Fruit fly (Drosophila melanogaster) whole organism, embryonic: ENCODE measurements around the gene CG5727.

Experiments
- Antp ChIP-seq: fragments of 200-800 bp; sonication (Bioruptor generic); optimal IDR thresholded peaks from 3 replicates; lab custom pipeline; 2016; ENCODE audit warnings: missing biosample characterization, missing genetic modification characterization
- Awh ChIP-seq: fragments of 200-800 bp; sonication (Bioruptor generic); IDR thresholded peaks from 2 replicates; pipeline ENCODE4, ENCODE4 v1.3.6; 2022; ENCODE audit warnings: missing biosample characterization, missing genetic modification characterization
- CG10209 ChIP-seq: fragments of 200-800 bp; sonication (Bioruptor generic); optimal IDR thresholded peaks from 3 replicates; lab custom pipeline; 2017; ENCODE audit warnings: missing biosample characterization, mild to moderate bottlenecking, missing genetic modification characterization, missing genetic modification reagents
- CG10321 ChIP-seq: fragments of 200-800 bp; sonication (Bioruptor generic); IDR thresholded peaks from 2 replicates; pipeline ENCODE4 v1.3.6; 2022; ENCODE audit warnings: missing biosample characterization, missing genetic modification characterization
- CG10565 ChIP-seq: fragments of 200-800 bp; sonication (Bioruptor generic); optimal IDR thresholded peaks from 3 replicates; lab custom pipeline; 2016; ENCODE audit warnings: missing biosample characterization, mild to moderate bottlenecking, missing genetic modification characterization
- CG12744 ChIP-seq: fragments of 200-800 bp; sonication (Bioruptor generic); optimal IDR thresholded peaks from 2 replicates; lab custom pipeline; 2016; ENCODE audit warnings: missing biosample characterization, missing genetic modification characterization
- CG12942 ChIP-seq: fragments of 200-800 bp; sonication (Bioruptor generic); optimal IDR thresholded peaks from 3 replicates; lab custom pipeline; 2016; ENCODE audit warnings: missing biosample characterization, missing genetic modification characterization
- CG13123 ChIP-seq: fragments of 200-800 bp; sonication (Bioruptor generic); optimal IDR thresholded peaks from 2 replicates; lab custom pipeline; 2016; ENCODE audit warnings: missing biosample characterization, missing genetic modification characterization
- CG14441 ChIP-seq: fragments of 200-800 bp; sonication (Bioruptor generic); IDR thresholded peaks from 2 replicates; pipeline ENCODE4 v1.3.6; 2022; ENCODE audit warnings: missing biosample characterization, missing genetic modification characterization
- CG17359 ChIP-seq: fragments of 200-800 bp; sonication (Bioruptor generic); optimal IDR thresholded peaks from 3 replicates; lab custom pipeline; 2018; ENCODE audit warnings: missing biosample characterization, mild to moderate bottlenecking, missing genetic modification characterization, moderate library complexity
- CG2889 ChIP-seq: fragments of 200-800 bp; sonication (Bioruptor generic); IDR thresholded peaks from 3 replicates; pipeline ENCODE4 v1.3.6; 2022; ENCODE audit warnings: missing biosample characterization, missing genetic modification characterization
- CG30403 ChIP-seq: fragments of 200-800 bp; sonication (Bioruptor generic); optimal IDR thresholded peaks from 3 replicates; lab custom pipeline; 2016; ENCODE audit warnings: missing biosample characterization, missing genetic modification characterization
- CG3065 ChIP-seq: fragments of 200-800 bp; sonication (Bioruptor generic); optimal IDR thresholded peaks from 2 replicates; lab custom pipeline; 2016; ENCODE audit warnings: missing biosample characterization, missing genetic modification characterization
- CG31365 ChIP-seq: fragments of 200-800 bp; sonication (Bioruptor generic); optimal IDR thresholded peaks from 2 replicates; lab custom pipeline; 2018; ENCODE audit warnings: missing biosample characterization, mild to moderate bottlenecking, missing genetic modification characterization
- CG31388 ChIP-seq: fragments of 200-800 bp; sonication (Bioruptor generic); optimal IDR thresholded peaks from 2 replicates; lab custom pipeline; 2016; ENCODE audit warnings: missing biosample characterization, missing genetic modification characterization
- CG4404 ChIP-seq: fragments of 200-800 bp; sonication (Bioruptor generic); IDR thresholded peaks from 2 replicates; pipeline ENCODE4 v1.3.6; 2022; ENCODE audit warnings: missing biosample characterization, missing genetic modification characterization
- CG8388 ChIP-seq: fragments of 200-800 bp; sonication (Bioruptor generic); optimal IDR thresholded peaks from 2 replicates; lab custom pipeline; 2019; ENCODE audit warnings: missing biosample characterization, mild to moderate bottlenecking, missing genetic modification characterization, moderate library complexity
- CG9727 ChIP-seq: fragments of 200-800 bp; sonication (Bioruptor generic); optimal IDR thresholded peaks from 3 replicates; lab custom pipeline; 2017; ENCODE audit warnings: missing biosample characterization, mild to moderate bottlenecking, missing genetic modification characterization
- CG9876 ChIP-seq: fragments of 200-800 bp; sonication (Bioruptor generic); optimal IDR thresholded peaks from 2 replicates; lab custom pipeline; 2016; ENCODE audit warnings: missing biosample characterization, missing genetic modification characterization
- CoRest ChIP-seq: fragments of 200-800 bp; sonication (Bioruptor generic); optimal IDR thresholded peaks from 3 replicates; lab custom pipeline; 2018; ENCODE audit warnings: missing biosample characterization, mild to moderate bottlenecking, missing genetic modification characterization, moderate library complexity
- E2f1 ChIP-seq: fragments of 200-800 bp; sonication (Bioruptor generic); IDR thresholded peaks from 2 replicates; pipeline ENCODE4 v1.3.6; 2022; ENCODE audit warnings: missing biosample characterization, missing genetic modification characterization
- Hr39 ChIP-seq: fragments of >200 bp; optimal IDR thresholded peaks from 2 replicates; lab custom pipeline; 2017
- Mes4 ChIP-seq: fragments of 200-800 bp; sonication (Bioruptor generic); optimal IDR thresholded peaks from 2 replicates; lab custom pipeline; 2016; ENCODE audit warnings: missing biosample characterization, missing genetic modification characterization
- NFAT ChIP-seq: fragments of 200-800 bp; sonication (Bioruptor generic); IDR thresholded peaks from 2 replicates; pipeline ENCODE4 v1.3.6; 2022; ENCODE audit warnings: missing biosample characterization, missing genetic modification characterization
- Opbp ChIP-seq: fragments of 200-800 bp; sonication (Bioruptor generic); IDR thresholded peaks from 3 replicates; pipeline ENCODE4 v1.3.6; 2022; ENCODE audit warnings: missing biosample characterization, missing genetic modification characterization; ENCODE audit not compliant: partially characterized antibody
- PHDP ChIP-seq: fragments of 200-800 bp; sonication (Bioruptor generic); optimal IDR thresholded peaks from 3 replicates; lab custom pipeline; 2018; ENCODE audit warnings: missing biosample characterization, mild to moderate bottlenecking, missing genetic modification characterization, moderate library complexity
- Side ChIP-seq: fragments of 200-800 bp; sonication (Bioruptor generic); optimal IDR thresholded peaks from 2 replicates; lab custom pipeline; 2016; ENCODE audit warnings: missing biosample characterization, missing genetic modification characterization
- Sry-δ ChIP-seq: fragments of 200-800 bp; sonication (Bioruptor generic); optimal IDR thresholded peaks from 2 replicates; lab custom pipeline; 2016; ENCODE audit warnings: missing biosample characterization, missing genetic modification characterization
- amos ChIP-seq: fragments of 200-800 bp; sonication (Bioruptor generic); IDR thresholded peaks from 2 replicates; pipeline ENCODE4 v1.3.6; 2022; ENCODE audit warnings: missing biosample characterization, missing genetic modification characterization; ENCODE audit not compliant: partially characterized antibody
- bab2 ChIP-seq: fragments of 200-800 bp; sonication (Bioruptor generic); optimal IDR thresholded peaks from 2 replicates; lab custom pipeline; 2016; ENCODE audit warnings: missing biosample characterization, missing genetic modification characterization
- cas ChIP-seq: fragments of 200-800 bp; sonication (Bioruptor generic); IDR thresholded peaks from 2 replicates; pipeline ENCODE4 v1.3.6; 2022; ENCODE audit warnings: missing biosample characterization, missing genetic modification characterization
- chif ChIP-seq, 2 experiments: fragments of 200-800 bp; sonication (Bioruptor generic); optimal IDR thresholded peaks; 3 replicates each; lab custom pipeline; 2016; ENCODE audit warnings: missing biosample characterization in 2 of 2, missing genetic modification characterization in 2 of 2
- chn ChIP-seq: fragments of 200-800 bp; sonication (Bioruptor generic); optimal IDR thresholded peaks from 2 replicates; lab custom pipeline; 2016; ENCODE audit warnings: missing biosample characterization, missing genetic modification characterization
- croc ChIP-seq: fragments of 200-800 bp; sonication (Bioruptor generic); conservative IDR thresholded peaks from 3 replicates; pipeline ENCODE4 v1.3.6; 2022; ENCODE audit warnings: missing biosample characterization, missing genetic modification characterization
- crp ChIP-seq, 2 experiments: fragments of 200-800 bp; sonication (Bioruptor generic); optimal IDR thresholded peaks; 2 replicates in 1 of 2; 3 replicates in 1 of 2; lab custom pipeline; 2017; ENCODE audit warnings: missing biosample characterization in 2 of 2, missing genetic modification characterization in 2 of 2, mild to moderate bottlenecking in 1 of 2, moderate library complexity in 1 of 2
- da ChIP-seq: fragments of 200-800 bp; sonication (Bioruptor generic); optimal IDR thresholded peaks from 2 replicates; lab custom pipeline; 2016; ENCODE audit warnings: missing biosample characterization, missing genetic modification characterization
- exex ChIP-seq: fragments of 200-800 bp; sonication (Bioruptor generic); optimal IDR thresholded peaks from 4 replicates; lab custom pipeline; 2018; ENCODE audit warnings: missing biosample characterization, mild to moderate bottlenecking, missing genetic modification characterization, moderate library complexity
- fd64A ChIP-seq: fragments of 200-800 bp; sonication (Bioruptor generic); optimal IDR thresholded peaks from 3 replicates; lab custom pipeline; 2018; ENCODE audit warnings: missing biosample characterization, mild to moderate bottlenecking, missing genetic modification characterization
- grau ChIP-seq: fragments of 200-800 bp; optimal IDR thresholded peaks from 3 replicates; lab custom pipeline; 2019; ENCODE audit warnings: missing biosample characterization, mild to moderate bottlenecking, missing genetic modification characterization, moderate library complexity
- hb ChIP-seq: fragments of 200-800 bp; sonication (Bioruptor generic); IDR thresholded peaks from 3 replicates; pipeline ENCODE4 v1.3.6; 2022; ENCODE audit warnings: missing biosample characterization, missing genetic modification characterization; ENCODE audit not compliant: partially characterized antibody
- nerfin-1 ChIP-seq: fragments of 200-800 bp; sonication (Bioruptor generic); optimal IDR thresholded peaks from 3 replicates; lab custom pipeline; 2019; ENCODE audit warnings: missing biosample characterization, mild to moderate bottlenecking, missing genetic modification characterization, moderate library complexity
- ranshi ChIP-seq: fragments of 200-800 bp; sonication (Bioruptor generic); IDR thresholded peaks from 2 replicates; pipeline ENCODE4 v1.3.6; 2022; ENCODE audit warnings: missing biosample characterization, missing genetic modification characterization
- run ChIP-seq: fragments of 200-800 bp; sonication (Bioruptor generic); optimal IDR thresholded peaks from 3 replicates; lab custom pipeline; 2018; ENCODE audit warnings: missing biosample characterization, mild to moderate bottlenecking, missing genetic modification characterization
- seq ChIP-seq: fragments of 200-800 bp; sonication (Bioruptor generic); IDR thresholded peaks from 2 replicates; pipeline ENCODE4 v1.3.6; 2022; ENCODE audit warnings: missing biosample characterization, missing genetic modification characterization
- sim ChIP-seq: fragments of 200-800 bp; sonication (Bioruptor generic); IDR thresholded peaks from 2 replicates; pipeline ENCODE4 v1.3.6; 2022; ENCODE audit warnings: missing biosample characterization, missing genetic modification characterization
- sima ChIP-seq: fragments of 200-800 bp; sonication (Bioruptor generic); optimal IDR thresholded peaks from 2 replicates; lab custom pipeline; 2016; ENCODE audit warnings: missing biosample characterization, missing genetic modification characterization
- sob ChIP-seq: fragments of 200-800 bp; sonication (Bioruptor generic); IDR thresholded peaks from 2 replicates; pipeline ENCODE4 v1.3.6; 2022; ENCODE audit warnings: missing biosample characterization, missing genetic modification characterization
- tll ChIP-seq, 2 experiments: fragments of 200-800 bp in 1 of 2; fragments of >200 bp in 1 of 2; sonication (Bioruptor generic) in 1 of 2; optimal IDR thresholded peaks; 2 replicates each; lab custom pipeline; 2017 to 2019; ENCODE audit warnings: missing biosample characterization in 2 of 2, missing genetic modification characterization in 2 of 2, mild to moderate bottlenecking in 1 of 2, moderate library complexity in 1 of 2
- tup ChIP-seq: fragments of 200-800 bp; sonication (Bioruptor generic); optimal IDR thresholded peaks from 2 replicates; lab custom pipeline; 2016; ENCODE audit warnings: missing biosample characterization, mild to moderate bottlenecking, missing genetic modification characterization, moderate library complexity
- zen ChIP-seq: fragments of 200-800 bp; sonication (Bioruptor generic); optimal IDR thresholded peaks from 3 replicates; lab custom pipeline; 2018; ENCODE audit warnings: missing biosample characterization, mild to moderate bottlenecking, missing genetic modification characterization, moderate library complexity
- zfh1 ChIP-seq: fragments of 200-800 bp; sonication (Bioruptor generic); IDR thresholded peaks from 3 replicates; pipeline ENCODE4 v1.3.6; 2022; ENCODE audit warnings: missing biosample characterization, missing genetic modification characterization

Gene CG5727

DNA sequence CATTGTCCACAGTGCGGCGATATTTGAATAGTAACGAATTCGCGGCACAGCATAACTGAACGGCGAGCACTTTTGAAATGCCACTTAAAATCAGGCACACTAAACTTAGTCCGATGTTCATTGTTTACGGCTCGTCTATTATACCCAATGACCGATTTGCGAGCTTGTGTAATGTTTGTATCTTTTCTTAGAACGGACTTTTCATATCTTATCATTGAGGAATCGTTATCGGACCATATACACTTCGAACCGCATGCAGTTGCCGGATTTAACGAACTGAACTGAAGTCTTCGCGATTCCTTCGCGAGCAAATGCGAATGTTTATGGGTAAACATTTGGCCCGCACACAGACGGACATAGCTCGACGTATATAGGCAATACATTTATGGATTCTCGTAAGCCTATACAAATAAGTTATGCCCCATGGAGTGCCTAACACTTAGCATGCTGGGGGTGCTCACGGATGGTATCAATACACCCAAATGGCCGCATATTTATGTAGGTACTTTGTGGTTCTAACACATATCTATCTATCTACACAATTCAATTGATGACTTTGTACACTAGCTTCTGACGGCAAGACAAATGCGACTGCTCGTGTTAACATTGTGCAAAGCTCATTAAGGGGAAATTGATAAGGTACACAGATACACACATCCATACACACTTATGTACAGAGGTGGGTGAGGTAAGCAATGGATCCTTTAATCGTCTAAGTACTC, 27.4 kb upstream of the CG5727 start, which contains the start of gene mthl15:
TSS of gene mthl15 (minus strand) at position 593 of the 722 bp plus-strand sequence.
- no peak for TF ChIP-seq tup (GFP tag; lab: Kevin White, UChicago)
- no peak for TF ChIP-seq grau (tag; lab: Kevin White, UChicago)
- no peak for TF ChIP-seq sim (GFP tag; lab: Robert Waterston, UW)
- TF ChIP-seq chif (GFP tag; optimal IDR thresholded peaks at IDR 0.05; lab: Kevin White, UChicago) = no peak
- no peak for TF ChIP-seq amos (GFP tag; lab: Robert Waterston, UW)
- no peak for TF ChIP-seq CG10209 (GFP tag; lab: Kevin White, UChicago)
- no peak for TF ChIP-seq NFAT (GFP tag; lab: Robert Waterston, UW)
- TF ChIP-seq Antp = no peak
- no peak for TF ChIP-seq sob (GFP tag; lab: Robert Waterston, UW)
- no peak for TF ChIP-seq cas
- TF ChIP-seq fd64A (GFP tag; lab: Kevin White, UChicago) = peak; percentile 51
- TF ChIP-seq CG17359 = no peak
- TF ChIP-seq zen (tag; lab: Kevin White, UChicago) = peak; percentile 32
- no peak for TF ChIP-seq PHDP (tag; lab: Kevin White, UChicago)
- no peak for TF ChIP-seq CG10321 (GFP tag; lab: Robert Waterston, UW)
- TF ChIP-seq bab2 = no peak
- no peak for TF ChIP-seq da
- no peak for TF ChIP-seq CG10565 (GFP tag; lab: Kevin White, UChicago)
- peak; percentile 95 for TF ChIP-seq exex
- no peak for TF ChIP-seq CG30403 (GFP tag; lab: Kevin White, UChicago)
- no peak for TF ChIP-seq CG9727
- no peak for TF ChIP-seq ranshi (GFP tag; lab: Robert Waterston, UW)
- no peak for TF ChIP-seq CG13123 (GFP tag; lab: Kevin White, UChicago)
- no peak for TF ChIP-seq Opbp (GFP tag; lab: Robert Waterston, UW)
- TF ChIP-seq Hr39 (lab: Kevin White, UChicago) = no peak
- TF ChIP-seq hb (GFP tag; lab: Robert Waterston, UW) = no peak
- no peak for TF ChIP-seq Sry-δ (GFP tag; lab: Kevin White, UChicago)
- TF ChIP-seq Mes4 (GFP tag; lab: Kevin White, UChicago) = no peak
- no peak for TF ChIP-seq seq
- TF ChIP-seq E2f1 (GFP tag; lab: Robert Waterston, UW) = no peak
- TF ChIP-seq CG9876 (GFP tag; lab: Kevin White, UChicago) = no peak
- peak in 1 of 2 experiments; percentile 26 for TF ChIP-seq tll (GFP tag; optimal IDR thresholded peaks at IDR 0.05; lab: Kevin White, UChicago)
- TF ChIP-seq CG2889 (GFP tag; lab: Robert Waterston, UW) = no peak
- no peak for TF ChIP-seq CG12942
- TF ChIP-seq crp (GFP tag; optimal IDR thresholded peaks at IDR 0.05; lab: Kevin White, UChicago) = no peak
- TF ChIP-seq CG12744 (GFP tag; lab: Kevin White, UChicago) = no peak
- TF ChIP-seq CG8388 (GFP tag; lab: Kevin White, UChicago) = no peak
- no peak for TF ChIP-seq CG4404 (GFP tag; lab: Robert Waterston, UW)
- TF ChIP-seq CoRest (tag; lab: Kevin White, UChicago) = no peak
- TF ChIP-seq Side (GFP tag; lab: Kevin White, UChicago) = no peak
- TF ChIP-seq CG14441 = no peak
- TF ChIP-seq sima = no peak
- TF ChIP-seq CG31365 (tag; lab: Kevin White, UChicago) = no peak
- TF ChIP-seq Awh = no peak
- TF ChIP-seq croc (GFP tag; lab: Robert Waterston, UW) = no peak
- TF ChIP-seq chn (GFP tag; lab: Kevin White, UChicago) = no peak
- TF ChIP-seq run (tag; lab: Kevin White, UChicago) = no peak
- no peak for TF ChIP-seq nerfin-1
- no peak for TF ChIP-seq CG3065 (GFP tag; lab: Kevin White, UChicago)
- TF ChIP-seq CG31388 (GFP tag; lab: Kevin White, UChicago) = no peak
- no peak for TF ChIP-seq zfh1
